Worm (Caenorhabditis elegans): ENCODE results near the gene klp-19.

- TF ChIP-seq F13C5.2 (tag; optimal IDR thresholded peaks at IDR 0.05) = no peak
- TF ChIP-seq ama-1 (optimal IDR thresholded peaks at IDR 0.05) = no peak
- TF ChIP-seq B0310.2 (tag; optimal IDR thresholded peaks at IDR 0.05) = no peak
- no peak for TF ChIP-seq ceh-36 (tag; optimal IDR thresholded peaks at IDR 0.05)
- no peak for TF ChIP-seq flt-1 (GFP tag; IDR thresholded peaks at IDR 0.05)
- TF ChIP-seq hmg-4 (GFP tag; optimal IDR thresholded peaks at IDR 0.05) = no peak
Observed at ce11 chrIII:13341275-13341626, 34.2 kb upstream of the klp-19 start, which contains the start of gene nud-1.

Measured in whole organism, early embryonic.